Worm (Caenorhabditis elegans) whole organism, midembryonic: ENCODE measurements around the gene unc-45.

Experiments
- med-1 ChIP-seq: sonication (generic microtip); optimal IDR thresholded peaks from 2 replicates; lab custom pipeline; 2017; ENCODE audit warnings: missing genetic modification characterization, mild to moderate bottlenecking, missing compliant biosample characterization, antibody characterized with exemption, missing genetic modification reagents; ENCODE audit not compliant: insufficient read depth
- tab-1 ChIP-seq: fragments of 200-800 bp; sonication (Bioruptor generic); IDR thresholded peaks from 2 replicates; pipeline ENCODE4 v1.3.6; 2022; ENCODE audit warnings: missing genetic modification characterization, missing compliant biosample characterization

- TF ChIP-seq med-1 (GFP tag; lab: Kevin White, UChicago) (no peak), tab-1 (GFP tag; lab: Robert Waterston, UW) (no peak)
Observed at ce11 chrIII:541766-542165, 50.4 kb downstream of the unc-45 start, which contains the start of gene T22F7.1.
